Fruit fly (Drosophila melanogaster): ENCODE results near the gene Doc3.

Gene Doc3

dm6 chr3L:8996173-8996767 lies 8.7 kb upstream of the Doc3 start (continued):
- TF ChIP-seq lola (GFP tag; optimal IDR thresholded peaks at IDR 0.05) (peak in 1 of 3 experiments; percentile 37), cato (GFP tag; optimal IDR thresholded peaks at IDR 0.05; ENCODE audit: borderline replicate concordance) (peak; percentile 24), CG10267 (tag; optimal IDR thresholded peaks at IDR 0.05) (peak; percentile 57), tgo (GFP tag; IDR thresholded peaks at IDR 0.05) (peak; percentile 61; the same call in 2 of the 3 replicates), CG7745 (tag; optimal IDR thresholded peaks at IDR 0.05) (no peak), zf30C (GFP tag; optimal IDR thresholded peaks at IDR 0.05) (no peak), zen2 (GFP tag; IDR thresholded peaks at IDR 0.05; ENCODE audit: partially characterized antibody) (no peak), sd (tag; optimal IDR thresholded peaks at IDR 0.05) (no peak), MTF-1 (GFP tag; optimal IDR thresholded peaks at IDR 0.05; ENCODE audit: borderline replicate concordance) (peak; percentile 21), CG5245 (GFP tag; optimal IDR thresholded peaks at IDR 0.05) (peak; percentile 47), sqz (GFP tag; optimal IDR thresholded peaks at IDR 0.05) (no peak), CG13894 (tag; optimal IDR thresholded peaks at IDR 0.05) (no peak), gfzf (GFP tag; optimal IDR thresholded peaks at IDR 0.05) (no peak), Xbp1 (GFP tag; optimal IDR thresholded peaks at IDR 0.05) (peak; percentile 70), ken (GFP tag; IDR thresholded peaks at IDR 0.05) (peak; percentile 82; the same call in 2 of the 3 replicates), CG11247 (GFP tag; IDR thresholded peaks at IDR 0.05) (peak; percentile 49; the same call in 1 of the 2 replicates), twi (tag; optimal IDR thresholded peaks at IDR 0.05) (peak; percentile 6), CG3407 (GFP tag; optimal IDR thresholded peaks at IDR 0.05) (peak; percentile 40), bbx (GFP tag; IDR thresholded peaks at IDR 0.05; ENCODE audit: partially characterized antibody) (no peak), CG15011 (GFP tag; optimal IDR thresholded peaks at IDR 0.05) (peak; percentile 11), pnt (GFP tag; optimal IDR thresholded peaks at IDR 0.05) (peak; percentile 24), Nf-YB (GFP tag; optimal IDR thresholded peaks at IDR 0.05) (no peak), CG10431 (GFP tag; optimal IDR thresholded peaks at IDR 0.05) (no peak), CG7271 (tag; optimal IDR thresholded peaks at IDR 0.05) (no peak), CG6272 (GFP tag; IDR thresholded peaks at IDR 0.05) (0 out of 2 replicates have a peak, but pooled peaks have one; percentile 42), jigr1 (GFP tag; IDR thresholded peaks at IDR 0.05) (no peak), CG31224 (GFP tag; IDR thresholded peaks at IDR 0.05) (0 out of 2 replicates have a peak, but pooled peaks have one; percentile 48), Atf6 (GFP tag; IDR thresholded peaks at IDR 0.05) (no peak), Hmx (GFP tag; optimal IDR thresholded peaks at IDR 0.05) (no peak), odd (GFP tag; optimal IDR thresholded peaks at IDR 0.05) (no peak), Atf3 (GFP tag; optimal IDR thresholded peaks at IDR 0.05) (no peak), ewg (GFP tag; optimal IDR thresholded peaks at IDR 0.05) (peak; percentile 58), Antp (GFP tag; optimal IDR thresholded peaks at IDR 0.05) (peak; percentile 20), lbe (GFP tag; optimal IDR thresholded peaks at IDR 0.05) (peak; percentile 80), CG8281 (tag; optimal IDR thresholded peaks at IDR 0.05) (no peak), onecut (GFP tag; IDR thresholded peaks at IDR 0.05) (no peak), Sin3A (optimal IDR thresholded peaks at IDR 0.05) (no peak), CG10565 (GFP tag; optimal IDR thresholded peaks at IDR 0.05) (no peak), Hr51 (GFP tag; optimal IDR thresholded peaks at IDR 0.05) (peak in 1 of 2 experiments; percentile 19), NC2α (GFP tag; optimal IDR thresholded peaks at IDR 0.05) (no peak), nom (GFP tag; optimal IDR thresholded peaks at IDR 0.05) (no peak), CG18476 (GFP tag; optimal IDR thresholded peaks at IDR 0.05) (peak; percentile 30), Six4 (GFP tag; optimal IDR thresholded peaks at IDR 0.05) (peak; percentile 49), Dip2 (GFP tag; IDR thresholded peaks at IDR 0.05) (no peak), GATAe (GFP tag; conservative IDR thresholded peaks at IDR 0.05) (no peak), C15 (GFP tag; IDR thresholded peaks at IDR 0.05) (no peak), pros (GFP tag; optimal IDR thresholded peaks at IDR 0.05) (no peak), en (GFP tag; optimal IDR thresholded peaks at IDR 0.05) (no peak), CG31441 (GFP tag; IDR thresholded peaks at IDR 0.05) (no peak; the same call in 1 of the 2 replicates)

Data from whole organism, embryonic.